Fruit fly (Drosophila melanogaster) whole organism, embryonic: Measurements from ENCODE around the gene run.
A peak's percentile ranks its signal among the peaks of the same experiment; 100 is the strongest.

Source experiments
- Bgb ChIP-seq: fragments of 200-800 bp; sonication (Bioruptor generic); IDR thresholded peaks from 2 replicates; pipeline ENCODE4 v1.3.6; 2022; ENCODE audit warnings: missing biosample characterization, missing genetic modification characterization; ENCODE audit not compliant: partially characterized antibody
- Blimp-1 ChIP-seq: fragments of 200-800 bp; sonication (Bioruptor generic); optimal IDR thresholded peaks from 3 replicates; lab custom pipeline; 2018; ENCODE audit warnings: missing biosample characterization, missing genetic modification characterization, mild to moderate bottlenecking, moderate library complexity, missing genetic modification reagents
- Bteb2 ChIP-seq: fragments of 200-800 bp; sonication (Bioruptor generic); optimal IDR thresholded peaks from 2 replicates; lab custom pipeline; 2016; ENCODE audit warnings: missing biosample characterization, missing genetic modification characterization
- CG10979 ChIP-seq: fragments of 200-800 bp; sonication (Bioruptor generic); optimal IDR thresholded peaks from 2 replicates; lab custom pipeline; 2018; ENCODE audit warnings: missing biosample characterization, mild to moderate bottlenecking, missing genetic modification characterization, moderate library complexity
- CG11504 ChIP-seq: fragments of 200-800 bp; sonication (Bioruptor generic); optimal IDR thresholded peaks from 3 replicates; lab custom pipeline; 2019; ENCODE audit warnings: missing biosample characterization, mild to moderate bottlenecking, missing genetic modification characterization, moderate library complexity
- CG12155 ChIP-seq: fragments of 200-800 bp; sonication (Bioruptor generic); optimal IDR thresholded peaks from 3 replicates; lab custom pipeline; 2016; ENCODE audit warnings: missing biosample characterization, missing genetic modification characterization
- CG15601 ChIP-seq: fragments of 200-800 bp; sonication (Bioruptor generic); optimal IDR thresholded peaks from 3 replicates; lab custom pipeline; 2019; ENCODE audit warnings: missing biosample characterization, mild to moderate bottlenecking, missing genetic modification characterization, moderate library complexity
- CG16863 ChIP-seq: fragments of 200-800 bp; sonication (Bioruptor generic); optimal IDR thresholded peaks from 3 replicates; lab custom pipeline; 2016; ENCODE audit warnings: missing biosample characterization, missing genetic modification characterization
- CG18262 ChIP-seq: fragments of 200-800 bp; optimal IDR thresholded peaks from 3 replicates; lab custom pipeline; 2019; ENCODE audit warnings: missing biosample characterization, mild to moderate bottlenecking, missing genetic modification characterization, moderate library complexity
- CG2875 ChIP-seq: fragments of 200-800 bp; sonication (Bioruptor generic); optimal IDR thresholded peaks from 2 replicates; lab custom pipeline; 2017; ENCODE audit warnings: missing biosample characterization, mild to moderate bottlenecking, missing genetic modification characterization, missing genetic modification reagents
- CG31388 ChIP-seq: fragments of 200-800 bp; sonication (Bioruptor generic); optimal IDR thresholded peaks from 2 replicates; lab custom pipeline; 2016; ENCODE audit warnings: missing biosample characterization, missing genetic modification characterization
- CG3281 ChIP-seq: fragments of 200-800 bp; sonication (Bioruptor generic); optimal IDR thresholded peaks from 3 replicates; lab custom pipeline; 2017; ENCODE audit warnings: missing biosample characterization, mild to moderate bottlenecking, missing genetic modification characterization
- CG42726 ChIP-seq: fragments of 200-800 bp; sonication (Bioruptor generic); IDR thresholded peaks from 2 replicates; pipeline ENCODE4 v1.3.6; 2022; ENCODE audit warnings: missing biosample characterization, missing genetic modification characterization; ENCODE audit not compliant: partially characterized antibody
- CG4424 ChIP-seq: fragments of 200-800 bp; sonication (Bioruptor generic); optimal IDR thresholded peaks from 3 replicates; lab custom pipeline; 2016; ENCODE audit warnings: missing biosample characterization, missing genetic modification characterization
- CG7271 ChIP-seq: fragments of 200-800 bp; sonication (Bioruptor generic); optimal IDR thresholded peaks from 2 replicates; lab custom pipeline; 2018; ENCODE audit warnings: missing biosample characterization, mild to moderate bottlenecking, missing genetic modification characterization, moderate library complexity
- CG7357 ChIP-seq: fragments of 200-800 bp; sonication (Bioruptor generic); IDR thresholded peaks from 3 replicates; pipeline ENCODE4 v1.3.6; 2022; ENCODE audit warnings: missing biosample characterization, missing genetic modification characterization
- CoRest ChIP-seq: fragments of 200-800 bp; sonication (Bioruptor generic); optimal IDR thresholded peaks from 3 replicates; lab custom pipeline; 2018; ENCODE audit warnings: missing biosample characterization, mild to moderate bottlenecking, missing genetic modification characterization, moderate library complexity
- Dbx ChIP-seq: fragments of 200-800 bp; sonication (Bioruptor generic); IDR thresholded peaks from 3 replicates; pipeline ENCODE4 v1.3.6; 2022; ENCODE audit warnings: missing biosample characterization, missing genetic modification characterization
- Ets65A ChIP-seq: fragments of 200-800 bp; sonication (Bioruptor generic); peaks from one replicate; lab custom pipeline; 2016; ENCODE audit warnings: missing biosample characterization, missing genetic modification characterization
- Hey ChIP-seq: fragments of 200-800 bp; sonication (Bioruptor generic); optimal IDR thresholded peaks from 3 replicates; lab custom pipeline; 2018; ENCODE audit warnings: missing biosample characterization, mild to moderate bottlenecking, missing genetic modification characterization
- Hmr ChIP-seq: fragments of 200-800 bp; sonication (Bioruptor generic); optimal IDR thresholded peaks from 3 replicates; lab custom pipeline; 2017; ENCODE audit warnings: mild to moderate bottlenecking, missing biosample characterization, missing genetic modification reagents, missing genetic modification characterization
- Hr39 ChIP-seq: fragments of >200 bp; optimal IDR thresholded peaks from 2 replicates; lab custom pipeline; 2017
- Hr51 ChIP-seq, 2 experiments: fragments of 200-800 bp; sonication (Bioruptor generic); optimal IDR thresholded peaks; 2 replicates in 1 of 2; 3 replicates in 1 of 2; lab custom pipeline; 2016 to 2018; ENCODE audit warnings: missing biosample characterization in 2 of 2, missing genetic modification characterization in 2 of 2, mild to moderate bottlenecking in 1 of 2, moderate library complexity in 1 of 2
- Lhr ChIP-seq: fragments of 200-800 bp; sonication (Bioruptor generic); optimal IDR thresholded peaks from 3 replicates; lab custom pipeline; 2017; ENCODE audit warnings: mild to moderate bottlenecking, missing biosample characterization, missing genetic modification reagents, missing genetic modification characterization
- Mad ChIP-seq: fragments of 200-800 bp; sonication (Bioruptor generic); optimal IDR thresholded peaks from 2 replicates; lab custom pipeline; 2016; ENCODE audit warnings: missing biosample characterization, missing genetic modification characterization
- Mrtf ChIP-seq: fragments of 200-800 bp; sonication (Bioruptor generic); IDR thresholded peaks from 3 replicates; pipeline ENCODE4 v1.3.6; 2022; ENCODE audit warnings: missing biosample characterization, missing genetic modification characterization
- Neu2 ChIP-seq: fragments of 200-800 bp; sonication (Bioruptor generic); optimal IDR thresholded peaks from 3 replicates; lab custom pipeline; 2016; ENCODE audit warnings: missing biosample characterization, missing genetic modification characterization, borderline replicate concordance
- Nf-YC ChIP-seq: fragments of 200-800 bp; optimal IDR thresholded peaks from 3 replicates; lab custom pipeline; 2019; ENCODE audit warnings: missing biosample characterization, mild to moderate bottlenecking, missing genetic modification characterization, moderate library complexity
- Rx ChIP-seq: fragments of 200-800 bp; sonication (Bioruptor generic); IDR thresholded peaks from 2 replicates; pipeline ENCODE4 v1.3.6; 2022; ENCODE audit warnings: missing biosample characterization, missing genetic modification characterization
- ac ChIP-seq: fragments of 200-800 bp; sonication (Bioruptor generic); optimal IDR thresholded peaks from 3 replicates; lab custom pipeline; 2017; ENCODE audit warnings: missing biosample characterization, mild to moderate bottlenecking, missing genetic modification characterization
- bbx ChIP-seq: fragments of 200-800 bp; sonication (Bioruptor generic); IDR thresholded peaks from 2 replicates; pipeline ENCODE4 v1.3.6; 2022; ENCODE audit warnings: missing biosample characterization, missing genetic modification characterization; ENCODE audit not compliant: partially characterized antibody
- ci ChIP-seq: fragments of 200-800 bp; sonication (Bioruptor generic); IDR thresholded peaks from 3 replicates; pipeline ENCODE4 v1.3.6; 2022; ENCODE audit warnings: missing biosample characterization, missing genetic modification characterization
- croc ChIP-seq: fragments of 200-800 bp; sonication (Bioruptor generic); conservative IDR thresholded peaks from 3 replicates; pipeline ENCODE4 v1.3.6; 2022; ENCODE audit warnings: missing biosample characterization, missing genetic modification characterization
- dm ChIP-seq: fragments of 200-800 bp; sonication (Bioruptor generic); optimal IDR thresholded peaks from 3 replicates; lab custom pipeline; 2016; ENCODE audit warnings: missing biosample characterization, missing genetic modification characterization
- dmrt11E ChIP-seq: fragments of 200-800 bp; sonication (Bioruptor generic); optimal IDR thresholded peaks from 3 replicates; lab custom pipeline; 2018; ENCODE audit warnings: missing biosample characterization, mild to moderate bottlenecking, missing genetic modification characterization, moderate library complexity
- eve ChIP-seq, 2 experiments: fragments of >200 bp; optimal IDR thresholded peaks; 2 replicates each; lab custom pipeline; 2017; ENCODE audit warnings: missing biosample characterization in 2 of 2, missing genetic modification characterization in 2 of 2
- fd96Cb ChIP-seq: fragments of 200-800 bp; sonication (Bioruptor generic); optimal IDR thresholded peaks from 2 replicates; lab custom pipeline; 2018; ENCODE audit warnings: missing biosample characterization, mild to moderate bottlenecking, missing genetic modification characterization, moderate library complexity
- her ChIP-seq: fragments of 200-800 bp; sonication (Bioruptor generic); optimal IDR thresholded peaks from 2 replicates; lab custom pipeline; 2016; ENCODE audit warnings: missing biosample characterization, missing genetic modification characterization
- jigr1 ChIP-seq: fragments of 200-800 bp; sonication (Bioruptor generic); IDR thresholded peaks from 3 replicates; pipeline ENCODE4 v1.3.6; 2022; ENCODE audit warnings: missing biosample characterization, missing genetic modification characterization
- nerfin-2 ChIP-seq: fragments of 200-800 bp; sonication (Bioruptor generic); IDR thresholded peaks from 2 replicates; pipeline ENCODE4 v1.3.6; 2022; ENCODE audit warnings: missing biosample characterization, missing genetic modification characterization; ENCODE audit not compliant: partially characterized antibody
- org-1 ChIP-seq: fragments of 200-800 bp; sonication (Bioruptor generic); optimal IDR thresholded peaks from 2 replicates; lab custom pipeline; 2017; ENCODE audit warnings: missing biosample characterization, missing genetic modification characterization
- phol ChIP-seq: fragments of 200-800 bp; sonication (Bioruptor generic); optimal IDR thresholded peaks from 3 replicates; lab custom pipeline; 2018; ENCODE audit warnings: missing biosample characterization, mild to moderate bottlenecking, missing genetic modification characterization, moderate library complexity
- pum ChIP-seq: fragments of 200-800 bp; sonication (Bioruptor generic); optimal IDR thresholded peaks from 2 replicates; lab custom pipeline; 2016; ENCODE audit warnings: missing biosample characterization, missing genetic modification characterization
- salm ChIP-seq: fragments of 200-800 bp; sonication (Bioruptor generic); optimal IDR thresholded peaks from 2 replicates; lab custom pipeline; 2018; ENCODE audit warnings: missing biosample characterization, mild to moderate bottlenecking, missing genetic modification characterization
- sim ChIP-seq: fragments of 200-800 bp; sonication (Bioruptor generic); IDR thresholded peaks from 2 replicates; pipeline ENCODE4 v1.3.6; 2022; ENCODE audit warnings: missing biosample characterization, missing genetic modification characterization
- sima ChIP-seq: fragments of 200-800 bp; sonication (Bioruptor generic); optimal IDR thresholded peaks from 2 replicates; lab custom pipeline; 2016; ENCODE audit warnings: missing biosample characterization, missing genetic modification characterization
- sob ChIP-seq: fragments of 200-800 bp; sonication (Bioruptor generic); IDR thresholded peaks from 2 replicates; pipeline ENCODE4 v1.3.6; 2022; ENCODE audit warnings: missing biosample characterization, missing genetic modification characterization
- tll ChIP-seq, 2 experiments: fragments of 200-800 bp in 1 of 2; fragments of >200 bp in 1 of 2; sonication (Bioruptor generic) in 1 of 2; optimal IDR thresholded peaks; 2 replicates each; lab custom pipeline; 2017 to 2019; ENCODE audit warnings: missing biosample characterization in 2 of 2, missing genetic modification characterization in 2 of 2, mild to moderate bottlenecking in 1 of 2, moderate library complexity in 1 of 2
- trem ChIP-seq: fragments of 200-800 bp; optimal IDR thresholded peaks from 3 replicates; lab custom pipeline; 2019; ENCODE audit warnings: missing biosample characterization, mild to moderate bottlenecking, missing genetic modification characterization, moderate library complexity
- tx ChIP-seq: fragments of 200-800 bp; sonication (Bioruptor generic); optimal IDR thresholded peaks from 2 replicates; lab custom pipeline; 2016; ENCODE audit warnings: missing biosample characterization, missing genetic modification characterization

Gene run

dm6 chrX:20721724-20722344, 31.4 kb downstream of the run start (continued):
- TF ChIP-seq trem (tag; lab: Kevin White, UChicago) (peak; percentile 8), Lhr (no peak), phol (tag; lab: Kevin White, UChicago) (peak; percentile 55), sim (GFP tag; lab: Robert Waterston, UW) (no peak), fd96Cb (tag; lab: Kevin White, UChicago) (peak; percentile 36), nerfin-2 (no peak), croc (GFP tag; lab: Robert Waterston, UW) (no peak), Bteb2 (GFP tag; lab: Kevin White, UChicago) (no peak), CG3281 (GFP tag; lab: Kevin White, UChicago) (no peak), CG31388 (GFP tag; lab: Kevin White, UChicago) (no peak), Hr51 (GFP tag; optimal IDR thresholded peaks at IDR 0.05; lab: Kevin White, UChicago) (no peak), Hmr (GFP tag; lab: Kevin White, UChicago) (no peak), CG42726 (GFP tag; lab: Robert Waterston, UW) (no peak), CG4424 (peak; percentile 21), tll (GFP tag; optimal IDR thresholded peaks at IDR 0.05; lab: Kevin White, UChicago) (no peak), bbx (GFP tag; lab: Robert Waterston, UW) (no peak), Ets65A (peak; percentile 5), CG16863 (GFP tag; lab: Kevin White, UChicago) (no peak), CG11504 (peak; percentile 18), Rx (GFP tag; lab: Robert Waterston, UW) (no peak), org-1 (no peak), eve (GFP tag; optimal IDR thresholded peaks at IDR 0.05; lab: Kevin White, UChicago) (peak in 1 of 2 experiments; percentile 17), jigr1 (GFP tag; lab: Robert Waterston, UW) (no peak), Blimp-1 (GFP tag; lab: Kevin White, UChicago) (peak; percentile 30), Nf-YC (no peak), sima (GFP tag; lab: Kevin White, UChicago) (no peak), her (GFP tag; lab: Kevin White, UChicago) (no peak), CG7357 (no peak), Hr39 (lab: Kevin White, UChicago) (no peak), CoRest (tag; lab: Kevin White, UChicago) (no peak), Mrtf (GFP tag; lab: Robert Waterston, UW) (no peak), Mad (GFP tag; lab: Kevin White, UChicago) (no peak), ac (GFP tag; lab: Kevin White, UChicago) (no peak), Bgb (GFP tag; lab: Robert Waterston, UW) (no peak), Neu2 (GFP tag; lab: Kevin White, UChicago) (no peak), CG15601 (tag; lab: Kevin White, UChicago) (no peak), sob (no peak), dmrt11E (no peak), Dbx (no peak), tx (no peak), CG18262 (tag; lab: Kevin White, UChicago) (peak; percentile 46), CG2875 (GFP tag; lab: Kevin White, UChicago) (no peak), Hey (tag; lab: Kevin White, UChicago) (no peak), pum (no peak), CG10979 (tag; lab: Kevin White, UChicago) (peak; percentile 63), CG7271 (tag; lab: Kevin White, UChicago) (no peak), CG12155 (GFP tag; lab: Kevin White, UChicago) (no peak), ci (GFP tag; lab: Robert Waterston, UW) (no peak), salm (no peak), dm (no peak)
